Worm (Caenorhabditis elegans) whole organism, L2 larva: ENCODE data around the gene clec-232.

Source experiments
- F13H6.1 ChIP-seq: sonication (generic microtip); optimal IDR thresholded peaks from 2 replicates; lab custom pipeline; 2016; ENCODE audit warnings: missing genetic modification characterization, missing compliant biosample characterization
- elt-3 ChIP-seq: sonication (generic microtip); optimal IDR thresholded peaks from 2 replicates; lab custom pipeline; 2017; ENCODE audit warnings: missing biosample characterization, missing genetic modification characterization
- lin-39 ChIP-seq: fragments of 150-350 bp; optimal IDR thresholded peaks from 2 replicates; lab custom pipeline; 2014; ENCODE audit warnings: missing biosample characterization, missing genetic modification reagents, missing genetic modification characterization
- sem-4 ChIP-seq: fragments of 150-350 bp; optimal IDR thresholded peaks from 2 replicates; lab custom pipeline; 2014; ENCODE audit warnings: missing biosample characterization, missing genetic modification reagents, missing genetic modification characterization
- skn-1 ChIP-seq: sonication (generic microtip); optimal IDR thresholded peaks from 2 replicates; lab custom pipeline; 2017; ENCODE audit warnings: missing biosample characterization, missing genetic modification characterization
- sma-9 ChIP-seq, 2 experiments: fragments of 150-350 bp in 1 of 2; sonication (generic microtip) in 1 of 2; optimal IDR thresholded peaks; 2 replicates each; lab custom pipeline; 2014 to 2016; ENCODE audit warnings: missing genetic modification characterization in 2 of 2, mild to moderate bottlenecking in 1 of 2, missing biosample characterization in 1 of 2, missing compliant biosample characterization in 1 of 2, missing genetic modification reagents in 1 of 2, moderate library complexity in 1 of 2

- TF ChIP-seq sma-9 (GFP tag; optimal IDR thresholded peaks at IDR 0.05; lab: Kevin White, UChicago) (no peak), sma-9 (tag; optimal IDR thresholded peaks at IDR 0.05; lab: Kevin White, UChicago) (no peak), sem-4 (no peak), F13H6.1 (tag; lab: Kevin White, UChicago) (no peak), skn-1 (no peak), lin-39 (tag; lab: Kevin White, UChicago) (no peak), elt-3 (no peak)
Measured at ce11 chrV:15952762-15953161, 23.2 kb upstream of the clec-232 start, which contains the start of gene srw-56.
